Fruit fly (Drosophila melanogaster) whole organism, embryonic: Measurements from ENCODE around the gene Ilp6.

ENCODE experiments used
- Ada2b ChIP-seq: fragments of 200-800 bp; sonication (Bioruptor generic); IDR thresholded peaks from 2 replicates; pipeline ENCODE4 v1.3.6; 2022; ENCODE audit warnings: missing biosample characterization, missing genetic modification characterization
- Aef1 ChIP-seq: fragments of 200-800 bp; sonication (Bioruptor generic); IDR thresholded peaks from 3 replicates; pipeline ENCODE4 v1.3.6; 2022; ENCODE audit warnings: missing biosample characterization, missing genetic modification characterization
- CG10366 ChIP-seq: fragments of 200-800 bp; sonication (Bioruptor generic); IDR thresholded peaks from 2 replicates; pipeline ENCODE4 v1.3.6; 2022; ENCODE audit warnings: missing biosample characterization, missing genetic modification characterization
- CG11723 ChIP-seq: fragments of 200-800 bp; sonication (Bioruptor generic); optimal IDR thresholded peaks from 2 replicates; lab custom pipeline; 2017; ENCODE audit warnings: missing biosample characterization, mild to moderate bottlenecking, missing genetic modification characterization
- CG12104 ChIP-seq: fragments of 200-800 bp; sonication (Bioruptor generic); optimal IDR thresholded peaks from 3 replicates; lab custom pipeline; 2016; ENCODE audit warnings: missing biosample characterization, missing genetic modification characterization
- CG12942 ChIP-seq: fragments of 200-800 bp; sonication (Bioruptor generic); optimal IDR thresholded peaks from 3 replicates; lab custom pipeline; 2016; ENCODE audit warnings: missing biosample characterization, missing genetic modification characterization
- CG14441 ChIP-seq: fragments of 200-800 bp; sonication (Bioruptor generic); IDR thresholded peaks from 2 replicates; pipeline ENCODE4 v1.3.6; 2022; ENCODE audit warnings: missing biosample characterization, missing genetic modification characterization
- CG14710 ChIP-seq: fragments of 200-800 bp; sonication (Bioruptor generic); optimal IDR thresholded peaks from 3 replicates; lab custom pipeline; 2019; ENCODE audit warnings: missing biosample characterization, mild to moderate bottlenecking, missing genetic modification characterization, moderate library complexity
- CG15514 ChIP-seq: fragments of 200-800 bp; sonication (Bioruptor generic); optimal IDR thresholded peaks from 3 replicates; lab custom pipeline; 2017; ENCODE audit warnings: missing biosample characterization, missing genetic modification characterization, mild to moderate bottlenecking, moderate library complexity, missing genetic modification reagents
- CG15696 ChIP-seq: fragments of 200-800 bp; sonication (Bioruptor generic); optimal IDR thresholded peaks from 2 replicates; lab custom pipeline; 2019; ENCODE audit warnings: missing biosample characterization, mild to moderate bottlenecking, missing genetic modification characterization, moderate library complexity
- CG1647 ChIP-seq: fragments of 200-800 bp; sonication (Bioruptor generic); optimal IDR thresholded peaks from 3 replicates; lab custom pipeline; 2016; ENCODE audit warnings: missing biosample characterization, missing genetic modification characterization
- CG16863 ChIP-seq: fragments of 200-800 bp; sonication (Bioruptor generic); optimal IDR thresholded peaks from 3 replicates; lab custom pipeline; 2016; ENCODE audit warnings: missing biosample characterization, missing genetic modification characterization
- CG17186 ChIP-seq: fragments of 200-800 bp; sonication (Bioruptor generic); optimal IDR thresholded peaks from 3 replicates; lab custom pipeline; 2017; ENCODE audit warnings: missing biosample characterization, missing genetic modification reagents, missing genetic modification characterization
- CG17612 ChIP-seq: fragments of 200-800 bp; sonication (Bioruptor generic); IDR thresholded peaks from 2 replicates; pipeline ENCODE4 v1.3.6; 2022; ENCODE audit warnings: missing biosample characterization, missing genetic modification characterization
- CG3065 ChIP-seq: fragments of 200-800 bp; sonication (Bioruptor generic); optimal IDR thresholded peaks from 2 replicates; lab custom pipeline; 2016; ENCODE audit warnings: missing biosample characterization, missing genetic modification characterization
- CG34224 ChIP-seq: fragments of 200-800 bp; sonication (Bioruptor generic); IDR thresholded peaks from 3 replicates; pipeline ENCODE4 v1.3.6; 2022; ENCODE audit warnings: missing biosample characterization, missing genetic modification characterization; ENCODE audit not compliant: partially characterized antibody
- CG4282 ChIP-seq: fragments of 200-800 bp; sonication (Bioruptor generic); optimal IDR thresholded peaks from 2 replicates; lab custom pipeline; 2016; ENCODE audit warnings: missing biosample characterization, missing genetic modification characterization
- CG4328 ChIP-seq: fragments of 200-800 bp; sonication (Bioruptor generic); optimal IDR thresholded peaks from 3 replicates; lab custom pipeline; 2017; ENCODE audit warnings: missing biosample characterization, missing genetic modification reagents, missing genetic modification characterization
- CG6765 ChIP-seq: fragments of 200-800 bp; sonication (Bioruptor generic); optimal IDR thresholded peaks from 3 replicates; lab custom pipeline; 2017; ENCODE audit warnings: missing biosample characterization, mild to moderate bottlenecking, missing genetic modification characterization
- CG7271 ChIP-seq: fragments of 200-800 bp; sonication (Bioruptor generic); optimal IDR thresholded peaks from 2 replicates; lab custom pipeline; 2018; ENCODE audit warnings: missing biosample characterization, mild to moderate bottlenecking, missing genetic modification characterization, moderate library complexity
- CG7372 ChIP-seq: fragments of 200-800 bp; sonication (Bioruptor generic); IDR thresholded peaks from 2 replicates; pipeline ENCODE4 v1.3.6; 2022; ENCODE audit warnings: missing biosample characterization, missing genetic modification characterization
- CG7987 ChIP-seq: fragments of 200-800 bp; sonication (Bioruptor generic); optimal IDR thresholded peaks from 2 replicates; lab custom pipeline; 2018; ENCODE audit warnings: missing biosample characterization, mild to moderate bottlenecking, missing genetic modification characterization, moderate library complexity
- CrebB ChIP-seq: fragments of 200-800 bp; sonication (Bioruptor generic); optimal IDR thresholded peaks from 3 replicates; lab custom pipeline; 2018; ENCODE audit warnings: missing biosample characterization, mild to moderate bottlenecking, missing genetic modification characterization
- Dad ChIP-seq: fragments of 200-800 bp; sonication (Bioruptor generic); optimal IDR thresholded peaks from 3 replicates; lab custom pipeline; 2016; ENCODE audit warnings: missing biosample characterization, missing genetic modification characterization
- Dbx ChIP-seq: fragments of 200-800 bp; sonication (Bioruptor generic); IDR thresholded peaks from 3 replicates; pipeline ENCODE4 v1.3.6; 2022; ENCODE audit warnings: missing biosample characterization, missing genetic modification characterization
- Dip2 ChIP-seq: fragments of 200-800 bp; sonication (Bioruptor generic); IDR thresholded peaks from 2 replicates; pipeline ENCODE4 v1.3.6; 2022; ENCODE audit warnings: missing biosample characterization, missing genetic modification characterization
- Drgx ChIP-seq: fragments of 200-800 bp; sonication (Bioruptor generic); IDR thresholded peaks from 2 replicates; pipeline ENCODE4 v1.3.6; 2022; ENCODE audit warnings: missing biosample characterization, missing genetic modification characterization
- Ets97D ChIP-seq: fragments of 200-800 bp; sonication (Bioruptor generic); optimal IDR thresholded peaks from 3 replicates; lab custom pipeline; 2016; ENCODE audit warnings: missing biosample characterization, missing genetic modification characterization
- H15 ChIP-seq: fragments of 200-800 bp; sonication (Bioruptor generic); IDR thresholded peaks from 3 replicates; pipeline ENCODE4 v1.3.6; 2022; ENCODE audit warnings: missing biosample characterization, missing genetic modification characterization
- Hsf ChIP-seq: fragments of 200-800 bp; sonication (Bioruptor generic); optimal IDR thresholded peaks from 3 replicates; lab custom pipeline; 2016; ENCODE audit warnings: missing biosample characterization, missing genetic modification characterization
- Meics ChIP-seq: fragments of 200-800 bp; sonication (Bioruptor generic); optimal IDR thresholded peaks from 2 replicates; lab custom pipeline; 2017; ENCODE audit warnings: missing biosample characterization, mild to moderate bottlenecking, missing genetic modification characterization
- NK7.1 ChIP-seq: fragments of 200-800 bp; sonication (Bioruptor generic); optimal IDR thresholded peaks from 3 replicates; lab custom pipeline; 2016; ENCODE audit warnings: missing biosample characterization, missing genetic modification characterization
- Ravus ChIP-seq: fragments of 200-800 bp; sonication (Bioruptor generic); IDR thresholded peaks from 2 replicates; pipeline ENCODE4 v1.3.6; 2022; ENCODE audit warnings: missing biosample characterization, missing genetic modification characterization
- Taf1 ChIP-seq: fragments of 200-800 bp; sonication (Bioruptor generic); IDR thresholded peaks from 2 replicates; pipeline ENCODE4 v1.3.6; 2022; ENCODE audit warnings: missing biosample characterization, missing genetic modification characterization
- ase ChIP-seq: fragments of 200-800 bp; sonication (Bioruptor generic); IDR thresholded peaks from 3 replicates; pipeline ENCODE4 v1.3.6; 2022; ENCODE audit warnings: missing biosample characterization, missing genetic modification characterization
- bcd ChIP-seq: fragments of 200-800 bp; sonication (Bioruptor generic); optimal IDR thresholded peaks from 2 replicates; lab custom pipeline; 2017; ENCODE audit warnings: missing biosample characterization, mild to moderate bottlenecking, missing genetic modification characterization
- cwo ChIP-seq: fragments of 200-800 bp; sonication (Bioruptor generic); optimal IDR thresholded peaks from 3 replicates; lab custom pipeline; 2017; ENCODE audit warnings: missing biosample characterization, missing genetic modification characterization, mild to moderate bottlenecking, moderate library complexity, missing genetic modification reagents
- exex ChIP-seq: fragments of 200-800 bp; sonication (Bioruptor generic); optimal IDR thresholded peaks from 4 replicates; lab custom pipeline; 2018; ENCODE audit warnings: missing biosample characterization, mild to moderate bottlenecking, missing genetic modification characterization, moderate library complexity
- gce ChIP-seq: fragments of 200-800 bp; sonication (Bioruptor generic); IDR thresholded peaks from 3 replicates; pipeline ENCODE4 v1.3.6; 2022; ENCODE audit warnings: missing biosample characterization, missing genetic modification characterization
- jing ChIP-seq: fragments of 200-800 bp; sonication (Bioruptor generic); optimal IDR thresholded peaks from 2 replicates; lab custom pipeline; 2018; ENCODE audit warnings: missing biosample characterization, mild to moderate bottlenecking, missing genetic modification characterization
- ken ChIP-seq: fragments of 200-800 bp; sonication (Bioruptor generic); IDR thresholded peaks from 3 replicates; pipeline ENCODE4 v1.3.6; 2022; ENCODE audit warnings: missing biosample characterization, missing genetic modification characterization
- lola ChIP-seq, 3 experiments: fragments of >200 bp in 2 of 3; fragments of 200-800 bp in 1 of 3; sonication (Bioruptor generic) in 1 of 3; optimal IDR thresholded peaks; 2 replicates each; lab custom pipeline; 2017 to 2019; ENCODE audit warnings: missing biosample characterization in 3 of 3, missing genetic modification characterization in 3 of 3, mild to moderate bottlenecking in 1 of 3, moderate library complexity in 1 of 3
- mld ChIP-seq: fragments of 200-800 bp; sonication (Bioruptor generic); IDR thresholded peaks from 3 replicates; pipeline ENCODE4 v1.3.6; 2022; ENCODE audit warnings: missing biosample characterization, missing genetic modification characterization; ENCODE audit not compliant: partially characterized antibody
- psq ChIP-seq: fragments of 200-800 bp; sonication (Bioruptor generic); optimal IDR thresholded peaks from 2 replicates; lab custom pipeline; 2017; ENCODE audit warnings: missing biosample characterization, missing genetic modification characterization
- seq ChIP-seq: fragments of 200-800 bp; sonication (Bioruptor generic); IDR thresholded peaks from 2 replicates; pipeline ENCODE4 v1.3.6; 2022; ENCODE audit warnings: missing biosample characterization, missing genetic modification characterization
- tll ChIP-seq, 2 experiments: fragments of 200-800 bp in 1 of 2; fragments of >200 bp in 1 of 2; sonication (Bioruptor generic) in 1 of 2; optimal IDR thresholded peaks; 2 replicates each; lab custom pipeline; 2017 to 2019; ENCODE audit warnings: missing biosample characterization in 2 of 2, missing genetic modification characterization in 2 of 2, mild to moderate bottlenecking in 1 of 2, moderate library complexity in 1 of 2
- trh ChIP-seq: fragments of 200-800 bp; sonication (Bioruptor generic); optimal IDR thresholded peaks from 2 replicates; lab custom pipeline; 2016; ENCODE audit warnings: missing biosample characterization, missing genetic modification characterization
- usp ChIP-seq: fragments of >200 bp; optimal IDR thresholded peaks from 2 replicates; lab custom pipeline; 2017; ENCODE audit warnings: missing biosample characterization, missing genetic modification characterization
- vvl ChIP-seq: fragments of 200-800 bp; sonication (Bioruptor generic); IDR thresholded peaks from 2 replicates; pipeline ENCODE4 v1.3.6; 2022; ENCODE audit warnings: missing biosample characterization, missing genetic modification characterization

Gene Ilp6

dm6 chrX:2293294-2293988 is 41.0 kb downstream of the Ilp6 start, which contains the start of gene CG2865 (continued):
- TF ChIP-seq CG6765 = peak; percentile 95
- TF ChIP-seq ken (GFP tag; lab: Robert Waterston, UW) = peak; percentile 68; the same call in 1 of the 3 replicates
- TF ChIP-seq usp (GFP tag; lab: Kevin White, UChicago) = no peak
- TF ChIP-seq H15 (GFP tag; lab: Robert Waterston, UW) = peak; percentile 69; the same call in 1 of the 3 replicates
- no peak; the same call in 2 of the 3 replicates for TF ChIP-seq CG34224
- TF ChIP-seq lola (GFP tag; optimal IDR thresholded peaks at IDR 0.05; lab: Kevin White, UChicago) = peak in 1 of 3 experiments; percentile 94
- peak; percentile 62 for TF ChIP-seq Ravus
- peak; percentile 90 for TF ChIP-seq NK7.1 (GFP tag; lab: Kevin White, UChicago)
- TF ChIP-seq ase (GFP tag; lab: Robert Waterston, UW) = peak; percentile 79
- TF ChIP-seq Meics = peak; percentile 97
- TF ChIP-seq seq (GFP tag; lab: Robert Waterston, UW) = peak; percentile 94
- peak; percentile 75 for TF ChIP-seq trh (GFP tag; lab: Kevin White, UChicago)
- TF ChIP-seq CG12104 (GFP tag; lab: Kevin White, UChicago) = peak; percentile 94
- peak; percentile 29; the same call in 2 of the 3 replicates for TF ChIP-seq gce
- peak; percentile 88 for TF ChIP-seq CG7372 (GFP tag; lab: Robert Waterston, UW)
- TF ChIP-seq Ada2b = peak; percentile 89
- TF ChIP-seq CG15696 (tag; lab: Kevin White, UChicago) = peak; percentile 93
- TF ChIP-seq CG11723 (GFP tag; lab: Kevin White, UChicago) = peak; percentile 88
- TF ChIP-seq Dip2 (GFP tag; lab: Robert Waterston, UW) = peak; percentile 33; the same call in 1 of the 2 replicates
- no peak for TF ChIP-seq mld
- TF ChIP-seq CG1647 (GFP tag; lab: Kevin White, UChicago) = peak; percentile 80
- TF ChIP-seq CG16863 (GFP tag; lab: Kevin White, UChicago) = peak; percentile 84
- peak; percentile 93 for TF ChIP-seq CG14710 (tag; lab: Kevin White, UChicago)
- TF ChIP-seq vvl (GFP tag; lab: Robert Waterston, UW) = peak; percentile 94
- peak; percentile 73 for TF ChIP-seq CG10366 (GFP tag; lab: Robert Waterston, UW)
- peak; percentile 68 for TF ChIP-seq Aef1 (GFP tag; lab: Robert Waterston, UW)
- peak; percentile 76 for TF ChIP-seq CG4282 (GFP tag; lab: Kevin White, UChicago)
- TF ChIP-seq CG15514 = peak; percentile 89
- TF ChIP-seq psq (GFP tag; lab: Kevin White, UChicago) = peak; percentile 61
- peak; percentile 86 for TF ChIP-seq Dad (GFP tag; lab: Kevin White, UChicago)
- peak; percentile 85 for TF ChIP-seq jing (GFP tag; lab: Kevin White, UChicago)
- TF ChIP-seq exex (tag; lab: Kevin White, UChicago) = peak; percentile 88
- peak; percentile 94 for TF ChIP-seq Hsf (GFP tag; lab: Kevin White, UChicago)
- TF ChIP-seq Taf1 (GFP tag; lab: Robert Waterston, UW) = peak; percentile 83
- peak; percentile 78 for TF ChIP-seq CG17186 (GFP tag; lab: Kevin White, UChicago)
- TF ChIP-seq CG4328 (GFP tag; lab: Kevin White, UChicago) = peak; percentile 95
- peak; percentile 76 for TF ChIP-seq CG12942 (GFP tag; lab: Kevin White, UChicago)
- peak; percentile 56 for TF ChIP-seq CG7271 (tag; lab: Kevin White, UChicago)
- peak; percentile 57 for TF ChIP-seq Ets97D (GFP tag; lab: Kevin White, UChicago)
- TF ChIP-seq bcd (GFP tag; lab: Kevin White, UChicago) = peak; percentile 94
- TF ChIP-seq CG17612 (GFP tag; lab: Robert Waterston, UW) = no peak
- TF ChIP-seq CG7987 (GFP tag; lab: Kevin White, UChicago) = peak; percentile 85
- peak in 1 of 2 experiments; percentile 62 for TF ChIP-seq tll (GFP tag; optimal IDR thresholded peaks at IDR 0.05; lab: Kevin White, UChicago)
- TF ChIP-seq CG14441 (GFP tag; lab: Robert Waterston, UW) = peak; percentile 82
- peak; percentile 94 for TF ChIP-seq cwo (GFP tag; lab: Kevin White, UChicago)
- TF ChIP-seq Drgx (GFP tag; lab: Robert Waterston, UW) = peak; percentile 93
- peak; percentile 96 for TF ChIP-seq CrebB (tag; lab: Kevin White, UChicago)
- peak; percentile 86 for TF ChIP-seq Dbx (GFP tag; lab: Robert Waterston, UW)
- TF ChIP-seq CG3065 (GFP tag; lab: Kevin White, UChicago) = peak; percentile 62
